Worm (Caenorhabditis elegans) whole organism, L2 larva: Measurements from ENCODE around the gene CC8.3.

ENCODE experiments used
- C34F6.9 ChIP-seq: fragments of 150-350 bp; optimal IDR thresholded peaks from 2 replicates; lab custom pipeline; 2014; ENCODE audit warnings: missing biosample characterization, missing genetic modification characterization
- aly-2 ChIP-seq: fragments of 150-350 bp; optimal IDR thresholded peaks from 2 replicates; lab custom pipeline; 2014; ENCODE audit warnings: missing biosample characterization, missing genetic modification characterization
- fos-1 ChIP-seq: fragments of 150-350 bp; optimal IDR thresholded peaks from 2 replicates; lab custom pipeline; 2014; ENCODE audit warnings: missing biosample characterization, missing genetic modification characterization
- lin-39 ChIP-seq: fragments of 150-350 bp; optimal IDR thresholded peaks from 2 replicates; lab custom pipeline; 2014; ENCODE audit warnings: missing biosample characterization, missing genetic modification reagents, missing genetic modification characterization
- nhr-12 ChIP-seq: fragments of 150-350 bp; optimal IDR thresholded peaks from 2 replicates; lab custom pipeline; 2014; ENCODE audit warnings: missing biosample characterization, missing genetic modification characterization
- nhr-23 ChIP-seq: fragments of 150-350 bp; optimal IDR thresholded peaks from 2 replicates; lab custom pipeline; 2014; ENCODE audit warnings: missing biosample characterization, missing genetic modification reagents, missing genetic modification characterization
- skn-1 ChIP-seq: sonication (generic microtip); optimal IDR thresholded peaks from 2 replicates; lab custom pipeline; 2017; ENCODE audit warnings: missing biosample characterization, missing genetic modification characterization
- sma-3 ChIP-seq: sonication (generic microtip); optimal IDR thresholded peaks from 2 replicates; lab custom pipeline; 2016; ENCODE audit warnings: missing genetic modification reagents, missing genetic modification characterization, missing compliant biosample characterization
- snpc-4 ChIP-seq: fragments of 150-350 bp; optimal IDR thresholded peaks from 2 replicates; lab custom pipeline; 2014; ENCODE audit warnings: missing biosample characterization, missing genetic modification characterization
- unc-62 ChIP-seq: fragments of 150-350 bp; optimal IDR thresholded peaks from 2 replicates; lab custom pipeline; 2014; ENCODE audit warnings: missing biosample characterization, missing genetic modification reagents, missing genetic modification characterization

DNA sequence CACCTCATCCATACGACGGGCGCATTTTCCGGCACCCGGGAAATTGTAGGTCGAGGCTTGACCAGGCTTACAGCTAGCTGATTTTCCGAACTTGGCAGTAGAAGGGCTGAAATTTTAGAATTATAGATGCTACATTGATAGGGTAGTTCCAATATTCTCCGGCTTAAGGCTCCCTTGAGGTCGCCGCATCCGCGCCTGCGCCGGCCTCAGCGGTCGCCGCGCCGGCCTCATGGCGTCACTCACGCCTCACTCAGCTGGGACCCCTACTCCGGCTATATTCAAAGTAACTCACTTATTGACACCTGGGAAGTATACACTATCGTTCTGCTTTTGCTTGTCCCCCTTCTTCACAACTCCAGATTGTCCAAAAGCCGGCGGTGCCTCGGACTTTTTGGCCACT, 38.0 kb downstream of the CC8.3 start:
- TF ChIP-seq nhr-12 (no peak), fos-1 (tag; lab: Kevin White, UChicago) (no peak), nhr-23 (tag; lab: Kevin White, UChicago) (no peak), unc-62 (no peak), aly-2 (tag; lab: Kevin White, UChicago) (no peak), C34F6.9 (tag; lab: Kevin White, UChicago) (no peak), skn-1 (tag; lab: Kevin White, UChicago) (no peak), lin-39 (tag; lab: Kevin White, UChicago) (no peak), sma-3 (no peak), snpc-4 (tag; lab: Kevin White, UChicago) (no peak)
